Fruit fly (Drosophila melanogaster) whole organism, embryonic: Measurements from ENCODE around the gene CG8142.
A peak's percentile ranks its signal among the peaks of the same experiment; 100 is the strongest.

Source experiments
- CG10543 ChIP-seq: fragments of 200-800 bp; sonication (Bioruptor generic); optimal IDR thresholded peaks from 3 replicates; lab custom pipeline; 2017; ENCODE audit warnings: missing biosample characterization, mild to moderate bottlenecking, missing genetic modification characterization, moderate library complexity
- CG10979 ChIP-seq: fragments of 200-800 bp; sonication (Bioruptor generic); optimal IDR thresholded peaks from 2 replicates; lab custom pipeline; 2018; ENCODE audit warnings: missing biosample characterization, mild to moderate bottlenecking, missing genetic modification characterization, moderate library complexity
- CG11560 ChIP-seq: fragments of 200-800 bp; sonication (Bioruptor generic); IDR thresholded peaks from 3 replicates; pipeline ENCODE4 v1.3.6; 2022; ENCODE audit warnings: missing biosample characterization, missing genetic modification characterization
- CG11723 ChIP-seq: fragments of 200-800 bp; sonication (Bioruptor generic); optimal IDR thresholded peaks from 2 replicates; lab custom pipeline; 2017; ENCODE audit warnings: missing biosample characterization, mild to moderate bottlenecking, missing genetic modification characterization
- CG12104 ChIP-seq: fragments of 200-800 bp; sonication (Bioruptor generic); optimal IDR thresholded peaks from 3 replicates; lab custom pipeline; 2016; ENCODE audit warnings: missing biosample characterization, missing genetic modification characterization
- CG12219 ChIP-seq: fragments of 200-800 bp; sonication (Bioruptor generic); optimal IDR thresholded peaks from 3 replicates; lab custom pipeline; 2018; ENCODE audit warnings: missing biosample characterization, mild to moderate bottlenecking, missing genetic modification characterization
- CG12391 ChIP-seq: fragments of 200-800 bp; sonication (Bioruptor generic); optimal IDR thresholded peaks from 3 replicates; lab custom pipeline; 2018; ENCODE audit warnings: missing biosample characterization, mild to moderate bottlenecking, missing genetic modification characterization, moderate library complexity
- CG13123 ChIP-seq: fragments of 200-800 bp; sonication (Bioruptor generic); optimal IDR thresholded peaks from 2 replicates; lab custom pipeline; 2016; ENCODE audit warnings: missing biosample characterization, missing genetic modification characterization
- CG15479 ChIP-seq: fragments of 200-800 bp; sonication (Bioruptor generic); optimal IDR thresholded peaks from 3 replicates; lab custom pipeline; 2019; ENCODE audit warnings: missing biosample characterization, mild to moderate bottlenecking, missing genetic modification characterization, moderate library complexity
- CG15696 ChIP-seq: fragments of 200-800 bp; sonication (Bioruptor generic); optimal IDR thresholded peaks from 2 replicates; lab custom pipeline; 2019; ENCODE audit warnings: missing biosample characterization, mild to moderate bottlenecking, missing genetic modification characterization, moderate library complexity
- CG17568 ChIP-seq: fragments of 200-800 bp; sonication (Bioruptor generic); optimal IDR thresholded peaks from 2 replicates; lab custom pipeline; 2018; ENCODE audit warnings: missing biosample characterization, mild to moderate bottlenecking, missing genetic modification characterization, moderate library complexity
- CG2889 ChIP-seq: fragments of 200-800 bp; sonication (Bioruptor generic); IDR thresholded peaks from 3 replicates; pipeline ENCODE4 v1.3.6; 2022; ENCODE audit warnings: missing biosample characterization, missing genetic modification characterization
- CG30431 ChIP-seq: fragments of 200-800 bp; sonication (Bioruptor generic); optimal IDR thresholded peaks from 2 replicates; lab custom pipeline; 2017; ENCODE audit warnings: missing biosample characterization, missing genetic modification characterization
- CG3847 ChIP-seq: fragments of 200-800 bp; sonication (Bioruptor generic); IDR thresholded peaks from 2 replicates; pipeline ENCODE4 v1.3.6; 2022; ENCODE audit warnings: missing biosample characterization, missing genetic modification characterization
- CG4360 ChIP-seq: fragments of 200-800 bp; sonication (Bioruptor generic); IDR thresholded peaks from 2 replicates; pipeline ENCODE4 v1.3.6; 2022; ENCODE audit warnings: missing biosample characterization, missing genetic modification characterization
- CG43689 ChIP-seq: fragments of 200-800 bp; sonication (Bioruptor generic); IDR thresholded peaks from 2 replicates; pipeline ENCODE4 v1.3.6; 2022; ENCODE audit warnings: missing biosample characterization, missing genetic modification characterization
- CG5245 ChIP-seq: fragments of 200-800 bp; sonication (Bioruptor generic); optimal IDR thresholded peaks from 3 replicates; lab custom pipeline; 2016; ENCODE audit warnings: missing biosample characterization, missing genetic modification characterization
- CG6272 ChIP-seq: fragments of 200-800 bp; sonication (Bioruptor generic); IDR thresholded peaks from 2 replicates; pipeline ENCODE4 v1.3.6; 2022; ENCODE audit warnings: missing biosample characterization, missing genetic modification characterization
- CG8290 ChIP-seq, 3 experiments: fragments of 200-800 bp; sonication (Bioruptor generic); optimal IDR thresholded peaks; 2 replicates each; lab custom pipeline; 2016 to 2019; ENCODE audit warnings: missing biosample characterization in 3 of 3, missing genetic modification characterization in 3 of 3, mild to moderate bottlenecking in 2 of 3, moderate library complexity in 1 of 3
- CG9437 ChIP-seq: fragments of 200-800 bp; sonication (Bioruptor generic); optimal IDR thresholded peaks from 2 replicates; lab custom pipeline; 2018; ENCODE audit warnings: missing biosample characterization, mild to moderate bottlenecking, missing genetic modification characterization
- CoRest ChIP-seq: fragments of 200-800 bp; sonication (Bioruptor generic); optimal IDR thresholded peaks from 3 replicates; lab custom pipeline; 2018; ENCODE audit warnings: missing biosample characterization, mild to moderate bottlenecking, missing genetic modification characterization, moderate library complexity
- Dek ChIP-seq: fragments of 200-800 bp; sonication (Bioruptor generic); optimal IDR thresholded peaks from 3 replicates; lab custom pipeline; 2019; ENCODE audit warnings: missing biosample characterization, mild to moderate bottlenecking, missing genetic modification characterization, moderate library complexity
- Dip2 ChIP-seq: fragments of 200-800 bp; sonication (Bioruptor generic); IDR thresholded peaks from 2 replicates; pipeline ENCODE4 v1.3.6; 2022; ENCODE audit warnings: missing biosample characterization, missing genetic modification characterization
- Fer1 ChIP-seq: fragments of 200-800 bp; sonication (Bioruptor generic); optimal IDR thresholded peaks from 2 replicates; lab custom pipeline; 2017; ENCODE audit warnings: missing biosample characterization, mild to moderate bottlenecking, missing genetic modification characterization
- HmgD ChIP-seq: fragments of 200-800 bp; sonication (Bioruptor generic); optimal IDR thresholded peaks from 3 replicates; lab custom pipeline; 2016; ENCODE audit warnings: missing biosample characterization, missing genetic modification characterization
- MBD-R2 ChIP-seq: fragments of 200-800 bp; sonication (Bioruptor generic); IDR thresholded peaks from 2 replicates; pipeline ENCODE4 v1.3.6; 2022; ENCODE audit warnings: missing biosample characterization, missing genetic modification characterization
- NfI ChIP-seq: fragments of 200-800 bp; sonication (Bioruptor generic); optimal IDR thresholded peaks from 3 replicates; lab custom pipeline; 2018; ENCODE audit warnings: missing biosample characterization, mild to moderate bottlenecking, missing genetic modification characterization, moderate library complexity
- Ptx1 ChIP-seq: fragments of 200-800 bp; sonication (Bioruptor generic); IDR thresholded peaks from 2 replicates; pipeline ENCODE4 v1.3.6; 2022; ENCODE audit warnings: missing biosample characterization, missing genetic modification characterization
- Ravus ChIP-seq: fragments of 200-800 bp; sonication (Bioruptor generic); IDR thresholded peaks from 2 replicates; pipeline ENCODE4 v1.3.6; 2022; ENCODE audit warnings: missing biosample characterization, missing genetic modification characterization
- Side ChIP-seq: fragments of 200-800 bp; sonication (Bioruptor generic); optimal IDR thresholded peaks from 2 replicates; lab custom pipeline; 2016; ENCODE audit warnings: missing biosample characterization, missing genetic modification characterization
- Stat92E ChIP-seq, 3 experiments: fragments of >200 bp in 2 of 3; fragments of 200-800 bp in 1 of 3; sonication (Bioruptor generic) in 1 of 3; optimal IDR thresholded peaks; 2 replicates each; lab custom pipeline; 2017 to 2019; ENCODE audit warnings: missing biosample characterization in 3 of 3, missing genetic modification characterization in 3 of 3, mild to moderate bottlenecking in 1 of 3, moderate library complexity in 1 of 3
- ac ChIP-seq: fragments of 200-800 bp; sonication (Bioruptor generic); optimal IDR thresholded peaks from 3 replicates; lab custom pipeline; 2017; ENCODE audit warnings: missing biosample characterization, mild to moderate bottlenecking, missing genetic modification characterization
- ato ChIP-seq: fragments of 200-800 bp; sonication (Bioruptor generic); IDR thresholded peaks from 2 replicates; pipeline ENCODE4 v1.3.6; 2022; ENCODE audit warnings: missing biosample characterization, missing genetic modification characterization; ENCODE audit not compliant: partially characterized antibody
- bab2 ChIP-seq: fragments of 200-800 bp; sonication (Bioruptor generic); optimal IDR thresholded peaks from 2 replicates; lab custom pipeline; 2016; ENCODE audit warnings: missing biosample characterization, missing genetic modification characterization
- cas ChIP-seq: fragments of 200-800 bp; sonication (Bioruptor generic); IDR thresholded peaks from 2 replicates; pipeline ENCODE4 v1.3.6; 2022; ENCODE audit warnings: missing biosample characterization, missing genetic modification characterization
- chinmo ChIP-seq: fragments of 200-800 bp; sonication (Bioruptor generic); IDR thresholded peaks from 4 replicates; pipeline ENCODE4 v1.3.6; 2022; ENCODE audit warnings: missing biosample characterization, missing genetic modification characterization; ENCODE audit not compliant: partially characterized antibody
- chm ChIP-seq: fragments of 200-800 bp; sonication (Bioruptor generic); IDR thresholded peaks from 2 replicates; pipeline ENCODE4 v1.3.6; 2022; ENCODE audit warnings: missing biosample characterization, missing genetic modification characterization
- dati ChIP-seq: fragments of 200-800 bp; sonication (Bioruptor generic); IDR thresholded peaks from 2 replicates; pipeline ENCODE4 v1.3.6; 2022; ENCODE audit warnings: missing biosample characterization, missing genetic modification characterization
- fu2 ChIP-seq: fragments of 200-800 bp; sonication (Bioruptor generic); optimal IDR thresholded peaks from 2 replicates; lab custom pipeline; 2016; ENCODE audit warnings: missing biosample characterization, missing genetic modification characterization
- jing ChIP-seq: fragments of 200-800 bp; sonication (Bioruptor generic); optimal IDR thresholded peaks from 2 replicates; lab custom pipeline; 2018; ENCODE audit warnings: missing biosample characterization, mild to moderate bottlenecking, missing genetic modification characterization
- lmd ChIP-seq: fragments of 200-800 bp; sonication (Bioruptor generic); IDR thresholded peaks from 2 replicates; pipeline ENCODE4 v1.3.6; 2022; ENCODE audit warnings: missing biosample characterization, missing genetic modification characterization
- luna ChIP-seq: fragments of 200-800 bp; sonication (Bioruptor generic); optimal IDR thresholded peaks from 2 replicates; lab custom pipeline; 2016; ENCODE audit warnings: missing biosample characterization, missing genetic modification characterization
- nerfin-1 ChIP-seq: fragments of 200-800 bp; sonication (Bioruptor generic); optimal IDR thresholded peaks from 3 replicates; lab custom pipeline; 2019; ENCODE audit warnings: missing biosample characterization, mild to moderate bottlenecking, missing genetic modification characterization, moderate library complexity
- pnt ChIP-seq: fragments of 200-800 bp; sonication (Bioruptor generic); optimal IDR thresholded peaks from 3 replicates; lab custom pipeline; 2016; ENCODE audit warnings: missing biosample characterization, missing genetic modification characterization
- repo ChIP-seq: fragments of 200-800 bp; sonication (Bioruptor generic); optimal IDR thresholded peaks from 2 replicates; lab custom pipeline; 2016; ENCODE audit warnings: missing biosample characterization, missing genetic modification characterization
- shn ChIP-seq: fragments of 200-800 bp; sonication (Bioruptor generic); optimal IDR thresholded peaks from 3 replicates; lab custom pipeline; 2016; ENCODE audit warnings: missing biosample characterization, missing genetic modification characterization
- sisA ChIP-seq: fragments of 200-800 bp; sonication (Bioruptor generic); IDR thresholded peaks from 2 replicates; pipeline ENCODE4 v1.3.6; 2022; ENCODE audit warnings: missing biosample characterization, missing genetic modification characterization
- tna ChIP-seq: fragments of 200-800 bp; sonication (Bioruptor generic); IDR thresholded peaks from 2 replicates; pipeline ENCODE4 v1.3.6; 2022; ENCODE audit warnings: missing biosample characterization, missing genetic modification characterization; ENCODE audit not compliant: partially characterized antibody
- ttk ChIP-seq: fragments of 200-800 bp; sonication (Bioruptor generic); IDR thresholded peaks from 2 replicates; pipeline ENCODE4 v2.1.2; 2022; ENCODE audit warnings: missing biosample characterization, missing genetic modification characterization
- yki ChIP-seq: fragments of >200 bp; optimal IDR thresholded peaks from 3 replicates; lab custom pipeline; 2018
- z ChIP-seq: fragments of 200-800 bp; sonication (Bioruptor generic); IDR thresholded peaks from 3 replicates; pipeline ENCODE4 v1.3.6; 2022; ENCODE audit warnings: missing biosample characterization, missing genetic modification characterization
- zfh1 ChIP-seq: fragments of 200-800 bp; sonication (Bioruptor generic); IDR thresholded peaks from 3 replicates; pipeline ENCODE4 v1.3.6; 2022; ENCODE audit warnings: missing biosample characterization, missing genetic modification characterization

The CG8142 gene

dm6 chrX:17830211-17830616, 14.3 kb downstream of the CG8142 start (continued):
- TF ChIP-seq luna (GFP tag; lab: Kevin White, UChicago), result no peak
- TF ChIP-seq CG43689 (GFP tag; lab: Robert Waterston, UW), result no peak
- no peak for TF ChIP-seq CG12104 (GFP tag; lab: Kevin White, UChicago)
- TF ChIP-seq fu2 (GFP tag; lab: Kevin White, UChicago), result no peak
- TF ChIP-seq CoRest, result peak; percentile 28
- no peak for TF ChIP-seq ato (GFP tag; lab: Robert Waterston, UW)
- TF ChIP-seq Ptx1 (GFP tag; lab: Robert Waterston, UW), result no peak
- TF ChIP-seq sisA, result no peak
- no peak for TF ChIP-seq ttk (GFP tag; lab: Robert Waterston, UW)
- TF ChIP-seq CG10543, result no peak
- no peak for TF ChIP-seq bab2 (GFP tag; lab: Kevin White, UChicago)
- TF ChIP-seq repo (GFP tag; lab: Kevin White, UChicago), result no peak
- TF ChIP-seq NfI, result no peak
- peak; percentile 2 for TF ChIP-seq jing
- peak; percentile 0 for TF ChIP-seq shn (GFP tag; lab: Kevin White, UChicago)
- TF ChIP-seq CG9437 (GFP tag; lab: Kevin White, UChicago), result no peak
- no peak for TF ChIP-seq CG12219 (GFP tag; lab: Kevin White, UChicago)
- TF ChIP-seq Stat92E (GFP tag; optimal IDR thresholded peaks at IDR 0.05; lab: Kevin White, UChicago), result no peak
- peak; percentile 51 for TF ChIP-seq CG10979 (tag; lab: Kevin White, UChicago)
- peak; percentile 64 for TF ChIP-seq CG15696 (tag; lab: Kevin White, UChicago)
- TF ChIP-seq CG13123 (GFP tag; lab: Kevin White, UChicago), result no peak
- TF ChIP-seq dati (GFP tag; lab: Robert Waterston, UW), result no peak
- TF ChIP-seq chinmo (GFP tag; lab: Robert Waterston, UW), result no peak
- TF ChIP-seq CG30431 (GFP tag; lab: Kevin White, UChicago), result no peak
- peak; percentile 61 for TF ChIP-seq CG15479 (GFP tag; lab: Kevin White, UChicago)
- TF ChIP-seq lmd (GFP tag; lab: Robert Waterston, UW), result no peak
- no peak for TF ChIP-seq Ravus
- no peak for TF ChIP-seq CG5245 (GFP tag; lab: Kevin White, UChicago)
- no peak for TF ChIP-seq z (GFP tag; lab: Robert Waterston, UW)
- TF ChIP-seq CG11723 (GFP tag; lab: Kevin White, UChicago), result no peak
- no peak for TF ChIP-seq Dek
- no peak for TF ChIP-seq Dip2
- TF ChIP-seq HmgD (GFP tag; lab: Kevin White, UChicago), result no peak
- TF ChIP-seq Side (GFP tag; lab: Kevin White, UChicago), result no peak
- peak; percentile 66 for TF ChIP-seq CG4360
- no peak for TF ChIP-seq yki
- no peak for TF ChIP-seq cas (GFP tag; lab: Robert Waterston, UW)
- 0 out of 3 replicates have a peak, but pooled peaks have one; percentile 5 for TF ChIP-seq zfh1
- TF ChIP-seq nerfin-1 (tag; lab: Kevin White, UChicago), result no peak
- no peak for TF ChIP-seq tna (GFP tag; lab: Robert Waterston, UW)
- TF ChIP-seq CG11560, result no peak
- TF ChIP-seq pnt, result no peak
- no peak for TF ChIP-seq CG2889 (GFP tag; lab: Robert Waterston, UW)
- TF ChIP-seq chm (GFP tag; lab: Robert Waterston, UW), result no peak
- no peak for TF ChIP-seq MBD-R2 (GFP tag; lab: Robert Waterston, UW)
- TF ChIP-seq CG12391 (tag; lab: Kevin White, UChicago), result no peak
- TF ChIP-seq CG6272 (GFP tag; lab: Robert Waterston, UW), result no peak
- TF ChIP-seq CG3847 (GFP tag; lab: Robert Waterston, UW), result no peak
- no peak for TF ChIP-seq ac (GFP tag; lab: Kevin White, UChicago)
- no peak for TF ChIP-seq Fer1 (GFP tag; lab: Kevin White, UChicago)
- TF ChIP-seq CG8290 (GFP tag; optimal IDR thresholded peaks at IDR 0.05; lab: Kevin White, UChicago), result no peak
- no peak for TF ChIP-seq CG8290 (tag; optimal IDR thresholded peaks at IDR 0.05; lab: Kevin White, UChicago)
- TF ChIP-seq CG17568 (GFP tag; lab: Kevin White, UChicago), result no peak
